Worm (Caenorhabditis elegans): Measurements from ENCODE around the gene F55D1.1.

F55D1.1 gene

DNA sequence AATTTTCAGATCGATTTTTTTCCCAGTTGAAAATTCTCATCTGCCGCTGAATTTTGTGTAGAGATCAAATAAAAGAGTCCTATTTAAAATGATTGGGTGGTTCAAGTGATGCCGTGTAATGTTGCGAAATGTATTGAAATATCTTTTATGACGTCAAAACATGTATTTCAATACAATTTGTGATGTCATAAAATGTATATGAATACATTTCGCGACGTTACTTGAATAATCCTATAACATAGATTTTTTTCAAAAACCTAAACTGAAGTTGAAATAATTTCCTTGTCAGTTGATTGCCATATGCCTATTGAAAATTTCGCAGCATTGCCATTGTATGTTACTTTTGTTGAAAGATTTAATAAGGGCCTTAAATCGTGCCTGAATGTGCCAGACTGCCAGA lies at the start of gene F55D1.1:
F55D1.1 (plus strand) TSS at position 301 of the 400 bp plus-strand sequence.
- TF ChIP-seq bed-3 (GFP tag; optimal IDR thresholded peaks at IDR 0.05) (no peak), unc-120 (tag; optimal IDR thresholded peaks at IDR 0.05; ENCODE audit: poor library complexity, severe bottlenecking) (no peak), elt-1 (tag; optimal IDR thresholded peaks at IDR 0.05; ENCODE audit: borderline replicate concordance, insufficient read depth) (no peak), drap-1 (GFP tag; optimal IDR thresholded peaks at IDR 0.05) (no peak), zip-8 (tag; optimal IDR thresholded peaks at IDR 0.05) (no peak), nhr-2 (tag; optimal IDR thresholded peaks at IDR 0.05) (no peak), lin-32 (GFP tag; optimal IDR thresholded peaks at IDR 0.05) (no peak), mep-1 (tag; optimal IDR thresholded peaks at IDR 0.05) (no peak)

DNA sequence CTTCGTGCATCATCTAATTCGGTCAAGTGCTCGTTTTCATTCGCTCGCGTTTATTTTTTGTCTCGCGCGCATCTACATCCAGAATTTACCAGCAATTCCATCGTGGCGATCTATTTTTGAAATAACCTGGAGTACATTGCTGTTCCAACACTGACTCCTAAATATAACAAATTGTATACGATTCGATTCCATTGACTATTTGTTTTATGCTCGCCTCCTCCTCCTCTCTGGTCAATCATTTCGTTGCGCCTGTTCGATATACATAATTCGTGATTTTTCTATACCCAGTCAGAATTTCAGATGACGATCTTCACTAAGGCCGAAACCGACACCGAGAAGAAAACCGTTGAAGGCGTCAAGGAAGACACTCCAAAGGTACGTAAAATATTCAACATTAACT lies 44.8 kb upstream of the F55D1.1 start, which contains the start of gene itm-2:
itm-2 (plus strand) TSS at position 301 of the 400 bp plus-strand sequence.
- TF ChIP-seq bed-3 (GFP tag; optimal IDR thresholded peaks at IDR 0.05) (no peak), ceh-83 (GFP tag; optimal IDR thresholded peaks at IDR 0.05) (no peak), nhr-76 (tag; optimal IDR thresholded peaks at IDR 0.05) (no peak), hlh-1 (tag; optimal IDR thresholded peaks at IDR 0.05) (no peak), ceh-39 (tag; optimal IDR thresholded peaks at IDR 0.05) (no peak), nhr-237 (tag; optimal IDR thresholded peaks at IDR 0.05) (no peak), flh-1 (GFP tag; optimal IDR thresholded peaks at IDR 0.05) (no peak), lin-32 (GFP tag; optimal IDR thresholded peaks at IDR 0.05) (no peak), M03D4.4 (tag; optimal IDR thresholded peaks at IDR 0.05) (no peak), mep-1 (tag; optimal IDR thresholded peaks at IDR 0.05) (no peak), sem-2 (GFP tag; optimal IDR thresholded peaks at IDR 0.05) (no peak), unc-120 (tag; optimal IDR thresholded peaks at IDR 0.05; ENCODE audit: poor library complexity, severe bottlenecking) (no peak), pha-4 (tag; optimal IDR thresholded peaks at IDR 0.05) (no peak), nhr-2 (tag; optimal IDR thresholded peaks at IDR 0.05) (no peak), lsy-2 (tag; optimal IDR thresholded peaks at IDR 0.05) (no peak), unc-62 (GFP tag; optimal IDR thresholded peaks at IDR 0.05) (no peak), mab-5 (tag; optimal IDR thresholded peaks at IDR 0.05) (no peak)

DNA sequence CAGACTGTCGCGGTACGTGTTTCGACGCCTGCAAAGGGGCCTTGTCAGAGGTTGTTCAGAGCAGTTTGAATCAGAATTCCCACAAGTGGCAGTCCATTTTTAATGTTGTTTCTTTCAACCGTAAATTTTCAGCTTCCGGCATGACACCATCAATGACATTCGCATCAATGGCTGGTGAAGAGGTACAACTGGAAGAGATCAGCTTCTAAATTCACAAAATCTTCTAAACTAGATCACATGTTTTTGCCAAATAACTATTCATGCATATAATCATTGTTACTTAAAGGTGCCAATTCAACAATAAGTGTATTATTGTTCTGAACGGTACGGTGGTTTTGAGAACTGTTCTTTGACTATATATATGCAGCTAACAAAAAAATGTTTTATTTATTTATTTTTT lies 42.3 kb upstream of the F55D1.1 start:
- TF ChIP-seq mep-1 (tag; optimal IDR thresholded peaks at IDR 0.05) (no peak), lin-32 (GFP tag; optimal IDR thresholded peaks at IDR 0.05) (no peak), pha-4 (tag; optimal IDR thresholded peaks at IDR 0.05) (no peak), ceh-39 (tag; optimal IDR thresholded peaks at IDR 0.05) (no peak), zip-8 (tag; optimal IDR thresholded peaks at IDR 0.05) (no peak), sptf-1 (tag; optimal IDR thresholded peaks at IDR 0.05) (no peak), unc-62 (GFP tag; optimal IDR thresholded peaks at IDR 0.05) (no peak)

DNA sequence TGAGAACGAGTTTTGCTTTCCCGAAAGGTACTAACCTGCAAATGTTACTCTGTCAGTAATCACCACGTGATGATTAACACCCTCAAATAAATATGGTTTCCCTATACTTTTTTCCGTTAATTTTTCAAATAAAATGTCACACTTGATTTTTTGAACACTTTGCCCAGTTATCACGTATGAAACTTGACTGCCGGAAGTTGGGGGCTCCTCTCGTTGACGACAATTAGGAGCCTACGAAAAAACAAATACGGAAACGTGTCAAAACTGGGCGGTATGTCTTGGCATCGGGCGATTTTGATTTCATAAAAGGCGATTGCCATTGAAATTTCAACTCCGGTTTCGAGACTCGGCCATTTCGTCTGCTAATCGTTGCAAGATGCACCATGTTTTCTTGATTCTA lies 41.7 kb upstream of the F55D1.1 start, which contains the start of gene C25F6.8:
C25F6.8 (plus strand) TSS at position 301 of the 400 bp plus-strand sequence.
- TF ChIP-seq tbx-8 (GFP tag; optimal IDR thresholded peaks at IDR 0.05), result no peak
- no peak for TF ChIP-seq M03D4.4 (tag; optimal IDR thresholded peaks at IDR 0.05)
- TF ChIP-seq drap-1 (GFP tag; optimal IDR thresholded peaks at IDR 0.05), result no peak
- no peak for TF ChIP-seq mab-5 (tag; optimal IDR thresholded peaks at IDR 0.05)
- no peak for TF ChIP-seq unc-62 (GFP tag; optimal IDR thresholded peaks at IDR 0.05)
- no peak for TF ChIP-seq lsy-2 (tag; optimal IDR thresholded peaks at IDR 0.05)
- no peak for TF ChIP-seq lin-32 (GFP tag; optimal IDR thresholded peaks at IDR 0.05)
- no peak for TF ChIP-seq sem-2 (GFP tag; optimal IDR thresholded peaks at IDR 0.05)
- no peak for TF ChIP-seq flh-1 (GFP tag; optimal IDR thresholded peaks at IDR 0.05)
- TF ChIP-seq ces-1 (GFP tag; optimal IDR thresholded peaks at IDR 0.05), result no peak
- no peak for TF ChIP-seq nhr-76 (tag; optimal IDR thresholded peaks at IDR 0.05)
- TF ChIP-seq elt-1 (tag; optimal IDR thresholded peaks at IDR 0.05; ENCODE audit: borderline replicate concordance, insufficient read depth), result no peak
- no peak for TF ChIP-seq mls-2 (tag; optimal IDR thresholded peaks at IDR 0.05)
- TF ChIP-seq ceh-39 (tag; optimal IDR thresholded peaks at IDR 0.05), result no peak
- TF ChIP-seq nhr-237 (tag; optimal IDR thresholded peaks at IDR 0.05), result no peak
- TF ChIP-seq lin-13 (tag; optimal IDR thresholded peaks at IDR 0.05), result no peak
- no peak for TF ChIP-seq ceh-83 (GFP tag; optimal IDR thresholded peaks at IDR 0.05)

DNA sequence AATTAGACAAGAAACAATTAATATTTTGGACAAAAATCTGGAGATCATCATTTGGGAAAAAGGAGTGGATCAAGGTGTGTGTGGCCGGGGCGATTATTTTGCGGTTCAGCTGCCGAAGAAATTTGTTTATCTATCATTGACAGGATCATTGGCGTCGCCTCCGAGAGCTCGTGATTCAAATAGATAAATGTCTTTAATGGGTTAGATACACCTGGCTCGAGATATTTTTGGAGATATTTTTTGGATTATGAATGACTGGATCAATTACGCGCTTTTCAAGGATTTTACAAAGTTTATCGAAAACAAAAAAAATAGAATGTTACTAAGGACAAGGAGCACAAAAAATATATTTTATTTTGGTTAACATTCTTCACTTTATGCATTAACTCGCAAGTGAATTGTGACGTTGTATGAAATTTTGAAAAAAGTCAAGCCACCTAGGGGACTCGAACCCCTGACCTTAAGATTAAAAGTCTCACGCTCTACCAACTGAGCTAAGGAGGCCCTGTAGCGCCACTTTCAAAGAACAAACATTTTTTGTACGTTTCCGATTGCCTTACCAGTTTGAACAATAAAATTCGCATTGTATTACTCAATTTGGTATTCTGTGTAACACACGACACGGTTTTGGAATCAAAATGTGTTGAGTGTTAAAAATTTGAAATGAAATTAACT lies 38.7 kb upstream of the F55D1.1 start, which contains the start of gene C25F6.6:
C25F6.6 (minus strand) TSS at position 51 of the 675 bp plus-strand sequence.
- no peak for TF ChIP-seq M03D4.4 (tag; optimal IDR thresholded peaks at IDR 0.05)
- no peak for TF ChIP-seq nhr-2 (tag; optimal IDR thresholded peaks at IDR 0.05)

DNA sequence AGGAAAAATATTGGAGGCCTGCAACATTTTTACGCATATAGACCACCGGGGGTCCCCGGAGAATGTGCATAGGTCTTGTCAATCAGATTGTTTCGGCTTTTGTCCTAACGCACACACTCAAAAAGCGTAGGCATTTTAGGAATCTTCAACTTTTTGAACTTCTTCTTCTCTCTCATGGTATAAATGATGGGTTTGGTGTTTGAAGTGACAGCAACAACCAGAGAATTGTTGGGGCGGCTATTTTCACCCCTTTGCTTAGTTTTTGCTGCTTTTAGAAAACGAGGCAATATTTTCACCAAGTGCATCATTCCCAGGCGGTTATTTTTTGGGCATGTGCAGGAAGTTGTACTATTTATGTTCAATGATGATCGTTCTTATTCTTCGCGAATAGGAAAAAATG lies 37.9 kb upstream of the F55D1.1 start:
- TF ChIP-seq ceh-43 (GFP tag; optimal IDR thresholded peaks at IDR 0.05) (no peak), nhr-12 (tag; optimal IDR thresholded peaks at IDR 0.05) (no peak), bed-3 (GFP tag; optimal IDR thresholded peaks at IDR 0.05) (no peak), M03D4.4 (tag; optimal IDR thresholded peaks at IDR 0.05) (no peak), elt-3 (tag; optimal IDR thresholded peaks at IDR 0.05) (no peak), mls-2 (tag; optimal IDR thresholded peaks at IDR 0.05) (no peak), blmp-1 (tag; optimal IDR thresholded peaks at IDR 0.05) (no peak)
